Worm (Caenorhabditis elegans) whole organism, L1 larva: ENCODE measurements around the gene C01G6.2.

ENCODE experiments used
- C04F5.9 ChIP-seq: sonication (generic microtip); optimal IDR thresholded peaks from 2 replicates; lab custom pipeline; 2016; ENCODE audit warnings: missing genetic modification characterization, missing compliant biosample characterization
- C16A3.4 ChIP-seq: fragments of 150-350 bp; optimal IDR thresholded peaks from 2 replicates; lab custom pipeline; 2014; ENCODE audit warnings: missing biosample characterization, missing genetic modification characterization
- C34B4.2 ChIP-seq: sonication (generic microtip); optimal IDR thresholded peaks from 2 replicates; lab custom pipeline; 2017; ENCODE audit warnings: mild to moderate bottlenecking, missing genetic modification characterization, missing compliant biosample characterization
- F16B12.6 ChIP-seq: fragments of 150-350 bp; optimal IDR thresholded peaks from 2 replicates; lab custom pipeline; 2014; ENCODE audit warnings: missing biosample characterization, missing genetic modification characterization
- aha-1 ChIP-seq: fragments of 150-350 bp; optimal IDR thresholded peaks from 2 replicates; lab custom pipeline; 2014; ENCODE audit warnings: missing biosample characterization, missing genetic modification characterization
- alr-1 ChIP-seq: fragments of 200-800 bp; sonication (Bioruptor generic); optimal IDR thresholded peaks from 2 replicates; lab custom pipeline; 2018; ENCODE audit warnings: borderline replicate concordance, mild to moderate bottlenecking, missing genetic modification characterization, missing compliant biosample characterization
- aly-2 ChIP-seq: fragments of 150-350 bp; optimal IDR thresholded peaks from 2 replicates; lab custom pipeline; 2014; ENCODE audit warnings: missing biosample characterization, missing genetic modification characterization
- blmp-1 ChIP-seq: fragments of 150-350 bp; optimal IDR thresholded peaks from 2 replicates; lab custom pipeline; 2014; ENCODE audit warnings: missing biosample characterization, missing genetic modification characterization
- ceh-63 ChIP-seq: fragments of 200-800 bp; sonication (Bioruptor generic); optimal IDR thresholded peaks from 2 replicates; lab custom pipeline; 2018; ENCODE audit warnings: mild to moderate bottlenecking, missing genetic modification characterization, missing compliant biosample characterization
- ceh-8 ChIP-seq: fragments of 200-800 bp; sonication (Bioruptor generic); optimal IDR thresholded peaks from 2 replicates; lab custom pipeline; 2018; ENCODE audit warnings: mild to moderate bottlenecking, missing genetic modification characterization, moderate library complexity, missing compliant biosample characterization
- ceh-82 ChIP-seq, 3 experiments: fragments of 150-350 bp in 1 of 3; sonication (generic microtip) in 2 of 3; optimal IDR thresholded peaks; 2 replicates each; lab custom pipeline; 2014 to 2017; ENCODE audit warnings: missing biosample characterization in 3 of 3, missing genetic modification characterization in 3 of 3
- ceh-88 ChIP-seq: fragments of 200-800 bp; sonication (Bioruptor generic); IDR thresholded peaks from 2 replicates; pipeline ENCODE4 v1.3.6; 2022; ENCODE audit warnings: missing genetic modification characterization, missing compliant biosample characterization
- ces-1 ChIP-seq: fragments of 150-350 bp; optimal IDR thresholded peaks from 2 replicates; lab custom pipeline; 2014; ENCODE audit warnings: missing biosample characterization, missing genetic modification reagents, missing genetic modification characterization
- dpl-1 ChIP-seq, 3 experiments: fragments of 150-350 bp in 2 of 3; sonication (generic microtip) in 1 of 3; optimal IDR thresholded peaks; 2 replicates each; lab custom pipeline; 2014 to 2017; ENCODE audit warnings: missing biosample characterization in 3 of 3, missing genetic modification characterization in 3 of 3, missing genetic modification reagents in 3 of 3
- dsc-1 ChIP-seq: sonication (generic microtip); optimal IDR thresholded peaks from 2 replicates; lab custom pipeline; 2016; ENCODE audit warnings: mild to moderate bottlenecking, missing genetic modification characterization, missing compliant biosample characterization
- efl-1 ChIP-seq, 4 experiments: fragments of 150-350 bp; optimal IDR thresholded peaks in 3 of 4; peaks in 1 of 4; 1 replicate in 1 of 4; 2 replicates in 3 of 4; lab custom pipeline; 2014; ENCODE audit warnings: missing biosample characterization in 2 of 4, missing genetic modification characterization in 2 of 4, missing genetic modification reagents in 2 of 4
- efl-3 ChIP-seq: fragments of 200-800 bp; sonication (Bioruptor generic); optimal IDR thresholded peaks from 2 replicates; lab custom pipeline; 2018; ENCODE audit warnings: mild to moderate bottlenecking, missing genetic modification characterization, missing compliant biosample characterization
- egl-27 ChIP-seq, 2 experiments: fragments of 150-350 bp in 1 of 2; sonication (generic microtip); optimal IDR thresholded peaks; 3 replicates each; lab custom pipeline; 2017 to 2018; ENCODE audit warnings: missing biosample characterization in 2 of 2, missing genetic modification characterization in 2 of 2, missing genetic modification reagents in 2 of 2
- elt-2 ChIP-seq: sonication (generic microtip); optimal IDR thresholded peaks from 2 replicates; lab custom pipeline; 2016; ENCODE audit warnings: missing genetic modification characterization, mild to moderate bottlenecking, inconsistent platforms, missing compliant biosample characterization, missing genetic modification reagents
- elt-3 ChIP-seq, 6 experiments: fragments of 150-350 bp in 1 of 6; sonication (generic microtip); optimal IDR thresholded peaks; 2 replicates each; lab custom pipeline; 2017 to 2018; ENCODE audit warnings: missing biosample characterization in 6 of 6, missing genetic modification characterization in 6 of 6, inconsistent platforms in 1 of 6
- ets-5 ChIP-seq: fragments of 200-800 bp; sonication (Bioruptor generic); IDR thresholded peaks from 2 replicates; pipeline ENCODE4 v1.3.6; 2022; ENCODE audit warnings: missing genetic modification characterization, missing compliant biosample characterization
- fkh-10 ChIP-seq: sonication (generic microtip); optimal IDR thresholded peaks from 2 replicates; lab custom pipeline; 2017; ENCODE audit warnings: missing biosample characterization, missing genetic modification reagents, missing genetic modification characterization
- fos-1 ChIP-seq: fragments of 150-350 bp; optimal IDR thresholded peaks from 2 replicates; lab custom pipeline; 2014; ENCODE audit warnings: missing biosample characterization, missing genetic modification characterization
- grh-1 ChIP-seq: fragments of 200-800 bp; sonication (Bioruptor generic); IDR thresholded peaks from 2 replicates; pipeline ENCODE4 v1.3.6; 2022; ENCODE audit warnings: missing genetic modification reagents, missing genetic modification characterization, missing compliant biosample characterization
- hlh-4 ChIP-seq: sonication (generic microtip); optimal IDR thresholded peaks from 2 replicates; lab custom pipeline; 2016; ENCODE audit warnings: mild to moderate bottlenecking, missing genetic modification characterization, missing compliant biosample characterization
- hpl-2 ChIP-seq: fragments of 150-350 bp; optimal IDR thresholded peaks from 2 replicates; lab custom pipeline; 2014; ENCODE audit warnings: missing biosample characterization, missing genetic modification reagents, missing genetic modification characterization
- lin-14 ChIP-seq: fragments of 200-800 bp; sonication (Bioruptor generic); optimal IDR thresholded peaks from 2 replicates; lab custom pipeline; 2018; ENCODE audit warnings: mild to moderate bottlenecking, missing genetic modification characterization, moderate library complexity, missing compliant biosample characterization
- lin-15B ChIP-seq: fragments of 150-350 bp; sonication (generic microtip); optimal IDR thresholded peaks from 3 replicates; lab custom pipeline; 2014; ENCODE audit warnings: missing biosample characterization, missing genetic modification characterization
- lin-39 ChIP-seq: fragments of 150-350 bp; optimal IDR thresholded peaks from 2 replicates; lab custom pipeline; 2014; ENCODE audit warnings: missing biosample characterization, missing genetic modification reagents, missing genetic modification characterization
- lir-3 ChIP-seq: sonication (generic microtip); optimal IDR thresholded peaks from 2 replicates; lab custom pipeline; 2016; ENCODE audit warnings: mild to moderate bottlenecking, missing genetic modification characterization, moderate library complexity, missing compliant biosample characterization; ENCODE audit not compliant: poor library complexity
- lsy-2 ChIP-seq, 2 experiments: fragments of 150-350 bp; optimal IDR thresholded peaks; 2 replicates each; lab custom pipeline; 2014; ENCODE audit warnings: missing biosample characterization in 2 of 2, missing genetic modification characterization in 2 of 2
- mab-9 ChIP-seq: fragments of 200-800 bp; sonication (Bioruptor generic); IDR thresholded peaks from 2 replicates; pipeline ENCODE4 v1.3.6; 2022; ENCODE audit warnings: missing genetic modification reagents, missing genetic modification characterization, missing compliant biosample characterization
- nhr-237 ChIP-seq: fragments of 150-350 bp; optimal IDR thresholded peaks from 2 replicates; lab custom pipeline; 2014; ENCODE audit warnings: missing biosample characterization, missing genetic modification characterization
- nhr-47 ChIP-seq: sonication (generic microtip); optimal IDR thresholded peaks from 2 replicates; lab custom pipeline; 2016; ENCODE audit warnings: mild to moderate bottlenecking, missing genetic modification characterization, moderate library complexity, missing compliant biosample characterization
- nhr-71 ChIP-seq: sonication (generic microtip); optimal IDR thresholded peaks from 2 replicates; lab custom pipeline; 2016; ENCODE audit warnings: mild to moderate bottlenecking, missing genetic modification characterization, moderate library complexity, missing compliant biosample characterization
- nhr-76 ChIP-seq: sonication (generic microtip); optimal IDR thresholded peaks from 2 replicates; lab custom pipeline; 2017; ENCODE audit warnings: missing biosample characterization, missing genetic modification characterization
- nhr-77 ChIP-seq: fragments of 150-350 bp; optimal IDR thresholded peaks from 2 replicates; lab custom pipeline; 2014; ENCODE audit warnings: missing biosample characterization, missing genetic modification characterization
- nhr-85 ChIP-seq: sonication (generic microtip); peaks from one replicate; lab custom pipeline; 2016; ENCODE audit warnings: missing genetic modification characterization, inconsistent platforms, missing compliant biosample characterization
- nhr-90 ChIP-seq: sonication (generic microtip); optimal IDR thresholded peaks from 2 replicates; lab custom pipeline; 2016; ENCODE audit warnings: mild to moderate bottlenecking, missing genetic modification characterization, missing compliant biosample characterization; ENCODE audit not compliant: poor library complexity
- pag-3 ChIP-seq: sonication (generic microtip); optimal IDR thresholded peaks from 2 replicates; lab custom pipeline; 2017; ENCODE audit warnings: missing genetic modification characterization, mild to moderate bottlenecking, missing compliant biosample characterization, antibody characterized with exemption, borderline replicate concordance; ENCODE audit not compliant: insufficient read depth
- pax-3 ChIP-seq: fragments of 200-800 bp; sonication (Bioruptor generic); optimal IDR thresholded peaks from 2 replicates; lab custom pipeline; 2018; ENCODE audit warnings: mild to moderate bottlenecking, missing genetic modification characterization, moderate library complexity, missing compliant biosample characterization
- pqm-1 ChIP-seq: sonication (generic microtip); optimal IDR thresholded peaks from 3 replicates; lab custom pipeline; 2017; ENCODE audit warnings: missing biosample characterization, missing genetic modification characterization
- rnt-1 ChIP-seq: sonication (generic microtip); optimal IDR thresholded peaks from 2 replicates; lab custom pipeline; 2016; ENCODE audit warnings: mild to moderate bottlenecking, missing genetic modification characterization, moderate library complexity, missing compliant biosample characterization
- snu-23 ChIP-seq: sonication (generic microtip); optimal IDR thresholded peaks from 2 replicates; lab custom pipeline; 2016; ENCODE audit warnings: missing genetic modification characterization, missing compliant biosample characterization
- sptf-1 ChIP-seq: fragments of 150-350 bp; optimal IDR thresholded peaks from 2 replicates; lab custom pipeline; 2014; ENCODE audit warnings: missing biosample characterization, missing genetic modification characterization
- tbx-2 ChIP-seq: sonication (generic microtip); optimal IDR thresholded peaks from 2 replicates; lab custom pipeline; 2016; ENCODE audit warnings: missing genetic modification characterization, missing compliant biosample characterization
- unc-86 ChIP-seq: sonication (generic microtip); optimal IDR thresholded peaks from 2 replicates; lab custom pipeline; 2016; ENCODE audit warnings: missing genetic modification characterization, missing compliant biosample characterization
- unc-98 ChIP-seq: fragments of 200-800 bp; sonication (Bioruptor generic); IDR thresholded peaks from 2 replicates; pipeline ENCODE4 v1.3.6; 2022; ENCODE audit warnings: missing genetic modification characterization, missing compliant biosample characterization
- xbp-1 ChIP-seq: sonication (generic microtip); optimal IDR thresholded peaks from 2 replicates; lab custom pipeline; 2016; ENCODE audit warnings: missing genetic modification characterization, missing compliant biosample characterization
- zag-1 ChIP-seq: fragments of 150-350 bp; optimal IDR thresholded peaks from 2 replicates; lab custom pipeline; 2014; ENCODE audit warnings: missing biosample characterization, missing genetic modification characterization
- ztf-4 ChIP-seq: fragments of 150-350 bp; optimal IDR thresholded peaks from 2 replicates; lab custom pipeline; 2014; ENCODE audit warnings: missing biosample characterization, missing genetic modification characterization

The C01G6.2 gene

DNA sequence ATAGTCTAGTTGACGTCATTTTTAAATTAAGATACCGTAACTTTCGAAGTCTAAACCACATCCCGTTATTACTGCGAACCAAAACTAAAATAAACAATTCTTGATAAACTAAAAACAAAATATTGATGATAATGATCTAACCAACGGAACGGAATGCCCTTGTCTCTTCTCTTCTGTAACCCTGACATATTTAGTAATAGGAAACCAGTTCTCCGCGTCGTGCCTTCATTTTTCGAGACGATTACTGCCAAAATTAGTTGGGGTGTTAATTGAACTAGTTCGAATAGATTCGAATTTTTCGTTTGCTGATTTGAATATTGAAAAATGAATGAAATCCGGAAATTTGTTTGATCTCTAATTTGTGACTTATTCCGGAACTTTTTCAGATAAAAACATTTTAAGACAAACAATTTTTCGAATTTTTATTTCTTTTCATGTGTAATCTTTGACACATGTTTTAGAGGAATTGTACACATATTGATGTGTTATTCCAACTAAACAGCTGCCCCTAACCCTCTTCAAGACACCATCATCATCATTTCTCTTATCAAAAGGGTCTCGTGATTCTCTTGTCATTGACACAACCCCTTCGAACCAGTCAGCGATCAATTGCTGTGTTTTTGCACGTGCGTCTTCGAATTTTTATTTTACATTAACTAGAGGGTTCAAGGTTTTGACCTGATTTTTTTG is 17.0 kb downstream of the C01G6.2 start (continued):
- no peak for TF ChIP-seq zag-1 (tag; lab: Kevin White, UChicago)
- peak; percentile 45 for TF ChIP-seq dsc-1 (tag; lab: Kevin White, UChicago)
- TF ChIP-seq mab-9 = no peak
- TF ChIP-seq lin-39 (tag; lab: Kevin White, UChicago) = peak; percentile 87
- peak; percentile 69 for TF ChIP-seq elt-2 (tag; lab: Kevin White, UChicago)
- TF ChIP-seq C04F5.9 (tag; lab: Kevin White, UChicago) = no peak
- peak; percentile 93 for TF ChIP-seq nhr-85 (tag; lab: Kevin White, UChicago)
- TF ChIP-seq dpl-1 (GFP tag; optimal IDR thresholded peaks at IDR 0.05; lab: Kevin White, UChicago) = peak in 2 of 3 experiments; percentile 19 to 51
- peak; percentile 53 for TF ChIP-seq xbp-1 (tag; lab: Kevin White, UChicago)
- TF ChIP-seq F16B12.6 (tag; lab: Kevin White, UChicago) = no peak
- TF ChIP-seq nhr-71 (tag; lab: Kevin White, UChicago) = peak; percentile 95
- no peak for TF ChIP-seq ceh-8 (GFP tag; lab: Kevin White, UChicago)
- no peak for TF ChIP-seq egl-27 (tag; optimal IDR thresholded peaks at IDR 0.05; lab: Kevin White, UChicago)
- no peak for TF ChIP-seq pqm-1
- TF ChIP-seq unc-98 (GFP tag; lab: Robert Waterston, UW) = no peak
- TF ChIP-seq fkh-10 (GFP tag; lab: Kevin White, UChicago) = no peak
- no peak for TF ChIP-seq lin-15B (tag; lab: Kevin White, UChicago)
- no peak for TF ChIP-seq pax-3 (tag; lab: Kevin White, UChicago)
- peak; percentile 78 to 87 for TF ChIP-seq lsy-2 (tag; optimal IDR thresholded peaks at IDR 0.05; lab: Kevin White, UChicago)
- TF ChIP-seq efl-3 (GFP tag; lab: Kevin White, UChicago) = no peak
- TF ChIP-seq rnt-1 = peak; percentile 92
- TF ChIP-seq elt-3 (tag; optimal IDR thresholded peaks at IDR 0.05; lab: Kevin White, UChicago) = peak in 2 of 6 experiments; percentile 88 to 97
- peak; percentile 68 for TF ChIP-seq nhr-90 (tag; lab: Kevin White, UChicago)
- TF ChIP-seq ces-1 (GFP tag; lab: Kevin White, UChicago) = no peak
- TF ChIP-seq alr-1 (tag; lab: Kevin White, UChicago) = no peak
- TF ChIP-seq C16A3.4 (tag; lab: Kevin White, UChicago) = peak; percentile 72
- peak; percentile 86 for TF ChIP-seq snu-23 (GFP tag; lab: Kevin White, UChicago)
- TF ChIP-seq lin-14 = peak; percentile 95
- TF ChIP-seq ets-5 = no peak
- peak; percentile 75 for TF ChIP-seq tbx-2 (tag; lab: Kevin White, UChicago)
- TF ChIP-seq sptf-1 (tag; lab: Kevin White, UChicago) = no peak
- TF ChIP-seq ceh-88 = peak; percentile 50; the same call in 1 of the 2 replicates
- peak; percentile 46 for TF ChIP-seq grh-1
- TF ChIP-seq hpl-2 (GFP tag; lab: Kevin White, UChicago) = no peak
- TF ChIP-seq nhr-47 (tag; lab: Kevin White, UChicago) = peak; percentile 71
- TF ChIP-seq ceh-82 (tag; optimal IDR thresholded peaks at IDR 0.05; lab: Kevin White, UChicago) = no peak
- TF ChIP-seq unc-86 (tag; lab: Kevin White, UChicago) = no peak
- no peak for TF ChIP-seq ceh-63
- no peak for TF ChIP-seq aha-1 (tag; lab: Kevin White, UChicago)
- peak in 1 of 2 experiments; percentile 37 for TF ChIP-seq efl-1 (optimal IDR thresholded peaks at IDR 0.05; lab: Kevin White, UChicago)
- peak in 1 of 2 experiments; percentile 63 for TF ChIP-seq efl-1 (GFP tag; optimal IDR thresholded peaks at IDR 0.05 in 1 of 2; lab: Kevin White, UChicago)
- TF ChIP-seq pag-3 (tag; lab: Kevin White, UChicago) = no peak
- TF ChIP-seq blmp-1 (tag; lab: Kevin White, UChicago) = peak; percentile 79
- no peak for TF ChIP-seq nhr-237 (tag; lab: Kevin White, UChicago)
- TF ChIP-seq lir-3 (tag; lab: Kevin White, UChicago) = peak; percentile 69
- no peak for TF ChIP-seq hlh-4 (tag; lab: Kevin White, UChicago)
- TF ChIP-seq fos-1 = no peak
- no peak for TF ChIP-seq aly-2 (tag; lab: Kevin White, UChicago)
- peak; percentile 48 for TF ChIP-seq ztf-4
- no peak for TF ChIP-seq nhr-76
- TF ChIP-seq C34B4.2 = no peak
- TF ChIP-seq nhr-77 (tag; lab: Kevin White, UChicago) = no peak
